Worm (Caenorhabditis elegans): Measurements from ENCODE around the gene alh-8.

alh-8 gene

ce11 chrII:11749490-11750172 is 20.8 kb downstream of the alh-8 start (continued):
- TF ChIP-seq ceh-28 (tag; optimal IDR thresholded peaks at IDR 0.05) (peak; percentile 81), ZK546.5 (tag; optimal IDR thresholded peaks at IDR 0.05) (peak in 1 of 2 experiments; percentile 50), unc-39 (tag; optimal IDR thresholded peaks at IDR 0.05) (no peak), ctbp-1 (GFP tag; IDR thresholded peaks at IDR 0.05) (peak; percentile 75), zfp-3 (GFP tag; conservative IDR thresholded peaks at IDR 0.05) (no peak), pqm-1 (tag; optimal IDR thresholded peaks at IDR 0.05) (peak; percentile 10), nhr-76 (tag; optimal IDR thresholded peaks at IDR 0.05) (no peak), F37D6.2 (tag; optimal IDR thresholded peaks at IDR 0.05) (peak; percentile 92), egl-43 (GFP tag; IDR thresholded peaks at IDR 0.05) (peak; percentile 86), unc-62 (GFP tag; optimal IDR thresholded peaks at IDR 0.05 in 1 of 2) (peak in 1 of 2 experiments; percentile 98), unc-62 (tag; optimal IDR thresholded peaks at IDR 0.05) (no peak), hlh-30 (tag; optimal IDR thresholded peaks at IDR 0.05; ENCODE audit: insufficient read depth) (peak; percentile 78), spr-1 (tag; optimal IDR thresholded peaks at IDR 0.05) (peak; percentile 88), gei-8 (GFP tag; optimal IDR thresholded peaks at IDR 0.05) (peak; percentile 69), Y48G9A.11 (GFP tag; IDR thresholded peaks at IDR 0.05) (no peak), zfp-2 (tag; optimal IDR thresholded peaks at IDR 0.05) (peak; percentile 56), ceh-82 (tag; optimal IDR thresholded peaks at IDR 0.05) (no peak), fkh-10 (GFP tag; optimal IDR thresholded peaks at IDR 0.05) (peak; percentile 87), lir-3 (tag; optimal IDR thresholded peaks at IDR 0.05) (peak; percentile 58), mes-2 (tag; optimal IDR thresholded peaks at IDR 0.05; ENCODE audit: poor library complexity, severe bottlenecking) (peak; percentile 58), tra-1 (GFP tag; IDR thresholded peaks at IDR 0.05) (no peak), zag-1 (tag; optimal IDR thresholded peaks at IDR 0.05) (peak; percentile 60), arid-1 (GFP tag; conservative IDR thresholded peaks at IDR 0.05) (peak; percentile 41; the same call in 1 of the 2 replicates), jun-1 (tag; optimal IDR thresholded peaks at IDR 0.05) (peak; percentile 70), D1046.2 (GFP tag; IDR thresholded peaks at IDR 0.05) (no peak), nhr-48 (tag; optimal IDR thresholded peaks at IDR 0.05) (peak; percentile 78), aly-2 (tag; optimal IDR thresholded peaks at IDR 0.05) (no peak), snpc-4 (tag; optimal IDR thresholded peaks at IDR 0.05) (no peak), dmd-8 (GFP tag; IDR thresholded peaks at IDR 0.05) (no peak), saeg-2 (GFP tag; IDR thresholded peaks at IDR 0.05) (peak; percentile 67), daf-12 (tag; optimal IDR thresholded peaks at IDR 0.05) (no peak), ztf-11 (tag; optimal IDR thresholded peaks at IDR 0.05) (no peak), mxl-3 (GFP tag; optimal IDR thresholded peaks at IDR 0.05) (peak; percentile 79), mdl-1 (tag; optimal IDR thresholded peaks at IDR 0.05) (peak; percentile 44 to 77), nhr-25 (tag; optimal IDR thresholded peaks at IDR 0.05; ENCODE audit: borderline replicate concordance, insufficient read depth) (peak; percentile 10), nhr-111 (GFP tag; optimal IDR thresholded peaks at IDR 0.05) (peak; percentile 40), hmg-1.1 (GFP tag; IDR thresholded peaks at IDR 0.05) (peak; percentile 84), lin-39 (tag; optimal IDR thresholded peaks at IDR 0.05) (no peak), T20F7.1 (GFP tag; optimal IDR thresholded peaks at IDR 0.05) (peak; percentile 82), mxl-2 (GFP tag; conservative IDR thresholded peaks at IDR 0.05) (no peak), lin-29 (GFP tag; IDR thresholded peaks at IDR 0.05) (no peak), nhr-28 (tag; optimal IDR thresholded peaks at IDR 0.05) (peak; percentile 33), skn-1 (tag; optimal IDR thresholded peaks at IDR 0.05) (no peak), Y5F2A.4 (GFP tag; optimal IDR thresholded peaks at IDR 0.05) (no peak), F44E2.7 (GFP tag; IDR thresholded peaks at IDR 0.05) (no peak), aha-1 (tag) (peak; percentile 96), ceh-20 (GFP tag; IDR thresholded peaks at IDR 0.05) (peak; percentile 63; the same call in 1 of the 2 replicates), mdt-29 (GFP tag; IDR thresholded peaks at IDR 0.05) (peak; percentile 68; the same call in 1 of the 2 replicates), lin-13 (GFP tag; optimal IDR thresholded peaks at IDR 0.05) (peak; percentile 51), ces-1 (GFP tag; optimal IDR thresholded peaks at IDR 0.05) (no peak), nhr-237 (tag; optimal IDR thresholded peaks at IDR 0.05) (no peak)

All from whole organism, L4 larva.